Worm (Caenorhabditis elegans): ENCODE data around the gene F29A7.8.

DNA sequence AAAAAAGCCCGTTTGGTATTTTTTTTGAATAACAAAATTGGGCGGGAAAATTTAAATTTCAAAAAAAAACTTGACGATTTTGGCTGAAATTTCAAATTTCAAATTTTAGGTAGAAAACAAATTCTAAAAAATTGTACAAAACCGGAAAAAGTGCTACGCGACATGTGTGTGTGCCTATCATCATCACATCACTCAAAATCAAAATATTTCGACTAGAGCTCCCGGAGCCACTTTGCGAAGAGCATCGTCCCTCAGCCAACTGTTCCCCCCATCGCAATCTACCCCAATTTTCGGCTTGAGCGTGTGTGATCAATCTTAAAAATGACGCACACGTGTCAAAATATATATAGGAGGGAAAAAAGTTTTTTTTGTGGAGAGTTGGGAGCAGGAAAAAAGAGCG lies 31.1 kb downstream of the F29A7.8 start:
- TF ChIP-seq tab-1 (GFP tag; IDR thresholded peaks at IDR 0.05) (no peak), med-1 (GFP tag; optimal IDR thresholded peaks at IDR 0.05; ENCODE audit: insufficient read depth) (no peak), flt-1 (GFP tag; IDR thresholded peaks at IDR 0.05) (no peak), T22C8.4 (GFP tag; IDR thresholded peaks at IDR 0.05) (no peak), ztf-23 (GFP tag; IDR thresholded peaks at IDR 0.05) (no peak)

All from whole organism, midembryonic.